Worm (Caenorhabditis elegans) whole organism, L4 larva: Measurements from ENCODE around the gene F38B6.3.

Source experiments
- D1046.2 ChIP-seq: fragments of 200-800 bp; sonication (Bioruptor generic); IDR thresholded peaks from 2 replicates; pipeline ENCODE4 v1.3.6; 2022; ENCODE audit warnings: missing genetic modification characterization, missing compliant biosample characterization
- F26F4.8 ChIP-seq: fragments of 200-800 bp; sonication (Bioruptor generic); conservative IDR thresholded peaks from 2 replicates; pipeline ENCODE4 v1.3.6; 2022; ENCODE audit warnings: missing genetic modification characterization, missing compliant biosample characterization
- T20F7.1 ChIP-seq: fragments of 200-800 bp; sonication (Bioruptor generic); optimal IDR thresholded peaks from 2 replicates; lab custom pipeline; 2018; ENCODE audit warnings: mild to moderate bottlenecking, missing genetic modification characterization, missing compliant biosample characterization
- Y105C5A.15 ChIP-seq: fragments of 200-800 bp; sonication (Bioruptor generic); IDR thresholded peaks from 2 replicates; pipeline ENCODE4 v1.3.6; 2022; ENCODE audit warnings: missing genetic modification characterization, missing compliant biosample characterization
- Y75B8A.6 ChIP-seq: fragments of 200-800 bp; sonication (Bioruptor generic); IDR thresholded peaks from 2 replicates; pipeline ENCODE4 v1.3.6; 2022; ENCODE audit warnings: missing genetic modification reagents, missing genetic modification characterization, missing compliant biosample characterization
- aha-1 ChIP-seq: fragments of 150-350 bp; peaks from one replicate; lab custom pipeline; 2014; ENCODE audit warnings: missing biosample characterization, missing genetic modification characterization
- ama-1 ChIP-seq: fragments of 150-350 bp; optimal IDR thresholded peaks from 2 replicates; lab custom pipeline; 2014; ENCODE audit warnings: inconsistent platforms, mixed read lengths
- arid-1 ChIP-seq: fragments of 200-800 bp; sonication (Bioruptor generic); conservative IDR thresholded peaks from 2 replicates; pipeline ENCODE4 v1.3.6; 2022; ENCODE audit warnings: missing genetic modification reagents, missing genetic modification characterization, missing compliant biosample characterization
- attf-4 ChIP-seq: sonication (generic microtip); optimal IDR thresholded peaks from 3 replicates; lab custom pipeline; 2017; ENCODE audit warnings: missing biosample characterization, missing genetic modification characterization
- ceh-20 ChIP-seq: fragments of 200-800 bp; sonication (Bioruptor generic); IDR thresholded peaks from 2 replicates; pipeline ENCODE4 v1.3.6; 2022; ENCODE audit warnings: missing genetic modification reagents, missing genetic modification characterization, missing compliant biosample characterization
- ceh-44 ChIP-seq: fragments of 200-800 bp; sonication (Bioruptor generic); IDR thresholded peaks from 2 replicates; pipeline ENCODE4 v1.3.6; 2022; ENCODE audit warnings: missing genetic modification reagents, missing genetic modification characterization, missing compliant biosample characterization
- ceh-82 ChIP-seq: sonication (generic microtip); optimal IDR thresholded peaks from 2 replicates; lab custom pipeline; 2017; ENCODE audit warnings: missing biosample characterization, missing genetic modification characterization
- ces-1 ChIP-seq: fragments of 150-350 bp; sonication (generic microtip); optimal IDR thresholded peaks from 4 replicates; lab custom pipeline; 2014; ENCODE audit warnings: missing biosample characterization, missing genetic modification reagents, missing genetic modification characterization
- daf-16 ChIP-seq, 3 experiments: sonication (generic microtip); optimal IDR thresholded peaks; 2 replicates each; lab custom pipeline; 2016 to 2017; ENCODE audit warnings: missing genetic modification characterization in 3 of 3, missing genetic modification reagents in 3 of 3, mild to moderate bottlenecking in 2 of 3, missing compliant biosample characterization in 2 of 3, missing biosample characterization in 1 of 3, moderate library complexity in 1 of 3
- dmd-8 ChIP-seq: fragments of 200-800 bp; sonication (Bioruptor generic); IDR thresholded peaks from 2 replicates; pipeline ENCODE4 v1.3.6; 2022; ENCODE audit warnings: missing genetic modification characterization, missing compliant biosample characterization
- duxl-1 ChIP-seq: sonication (generic microtip); optimal IDR thresholded peaks from 2 replicates; lab custom pipeline; 2016; ENCODE audit warnings: mild to moderate bottlenecking, missing genetic modification characterization, moderate library complexity, missing compliant biosample characterization; ENCODE audit not compliant: poor library complexity
- dve-1 ChIP-seq: sonication (generic microtip); optimal IDR thresholded peaks from 2 replicates; lab custom pipeline; 2017; ENCODE audit warnings: antibody characterized with exemption, mild to moderate bottlenecking, missing genetic modification characterization, missing compliant biosample characterization; ENCODE audit not compliant: insufficient read depth
- hif-1 ChIP-seq, 2 experiments: sonication (generic microtip); optimal IDR thresholded peaks; 2 replicates each; lab custom pipeline; 2016 to 2017; ENCODE audit warnings: missing compliant biosample characterization in 2 of 2, missing genetic modification characterization in 2 of 2, missing genetic modification reagents in 2 of 2, missing genotype in 2 of 2, mild to moderate bottlenecking in 1 of 2
- hlh-11 ChIP-seq: fragments of 200-800 bp; sonication (Bioruptor generic); optimal IDR thresholded peaks from 2 replicates; lab custom pipeline; 2018; ENCODE audit warnings: mild to moderate bottlenecking, missing genetic modification characterization, missing compliant biosample characterization
- lin-1 ChIP-seq: fragments of 200-800 bp; sonication (Bioruptor generic); IDR thresholded peaks from 2 replicates; pipeline ENCODE4 v1.3.6; 2022; ENCODE audit warnings: missing genetic modification reagents, missing genetic modification characterization, missing compliant biosample characterization
- lin-29 ChIP-seq: fragments of 200-800 bp; sonication (Bioruptor generic); IDR thresholded peaks from 2 replicates; pipeline ENCODE4 v1.3.6; 2022; ENCODE audit warnings: missing genetic modification reagents, missing genetic modification characterization, missing compliant biosample characterization
- lin-38 ChIP-seq: fragments of 200-800 bp; sonication (Bioruptor generic); IDR thresholded peaks from 2 replicates; pipeline ENCODE4 v1.3.6; 2022; ENCODE audit warnings: missing genetic modification reagents, missing genetic modification characterization, missing compliant biosample characterization
- lin-39 ChIP-seq: fragments of 150-350 bp; optimal IDR thresholded peaks from 2 replicates; lab custom pipeline; 2014; ENCODE audit warnings: missing biosample characterization, missing genetic modification reagents, missing genetic modification characterization
- lsy-2 ChIP-seq, 2 experiments: fragments of 150-350 bp in 1 of 2; sonication (generic microtip) in 1 of 2; optimal IDR thresholded peaks; 2 replicates each; lab custom pipeline; 2014 to 2017; ENCODE audit warnings: missing biosample characterization in 2 of 2, missing genetic modification characterization in 2 of 2
- madf-9 ChIP-seq: fragments of 200-800 bp; sonication (Bioruptor generic); conservative IDR thresholded peaks from 2 replicates; pipeline ENCODE4 v1.3.6; 2022; ENCODE audit warnings: missing genetic modification reagents, missing genetic modification characterization, missing compliant biosample characterization
- mdl-1 ChIP-seq, 2 experiments: fragments of 150-350 bp in 1 of 2; sonication (generic microtip) in 1 of 2; optimal IDR thresholded peaks; 2 replicates each; lab custom pipeline; 2014 to 2017; ENCODE audit warnings: missing biosample characterization in 2 of 2, missing genetic modification characterization in 2 of 2
- mep-1 ChIP-seq: fragments of 150-350 bp; sonication (generic microtip); optimal IDR thresholded peaks from 3 replicates; lab custom pipeline; 2014; ENCODE audit warnings: missing biosample characterization, missing genetic modification characterization
- mes-2 ChIP-seq: sonication (generic microtip); optimal IDR thresholded peaks from 2 replicates; lab custom pipeline; 2016; ENCODE audit warnings: missing genotype, mild to moderate bottlenecking, missing genetic modification characterization, missing compliant biosample characterization; ENCODE audit not compliant: poor library complexity, severe bottlenecking
- nhr-28 ChIP-seq: fragments of 150-350 bp; optimal IDR thresholded peaks from 2 replicates; lab custom pipeline; 2014; ENCODE audit warnings: missing biosample characterization, missing genetic modification characterization
- nhr-41 ChIP-seq: fragments of 200-800 bp; sonication (Bioruptor generic); IDR thresholded peaks from 2 replicates; pipeline ENCODE4 v1.3.6; 2022; ENCODE audit warnings: missing genetic modification reagents, missing genetic modification characterization, missing compliant biosample characterization
- nhr-77 ChIP-seq: fragments of 150-350 bp; optimal IDR thresholded peaks from 2 replicates; lab custom pipeline; 2014; ENCODE audit warnings: missing biosample characterization, missing genetic modification characterization
- php-3 ChIP-seq: fragments of 200-800 bp; sonication (Bioruptor generic); IDR thresholded peaks from 2 replicates; pipeline ENCODE4 v1.3.6; 2022; ENCODE audit warnings: missing genetic modification reagents, missing genetic modification characterization, missing compliant biosample characterization
- pqm-1 ChIP-seq: sonication (generic microtip); optimal IDR thresholded peaks from 2 replicates; lab custom pipeline; 2017; ENCODE audit warnings: missing biosample characterization, missing genetic modification characterization
- rbr-2 ChIP-seq: sonication (generic microtip); optimal IDR thresholded peaks from 2 replicates; lab custom pipeline; 2016; ENCODE audit warnings: missing genotype, missing genetic modification characterization, missing compliant biosample characterization
- sdz-12 ChIP-seq: fragments of 200-800 bp; sonication (Bioruptor generic); optimal IDR thresholded peaks from 2 replicates; lab custom pipeline; 2018; ENCODE audit warnings: mild to moderate bottlenecking, missing genetic modification characterization, missing compliant biosample characterization
- spr-1 ChIP-seq: sonication (generic microtip); optimal IDR thresholded peaks from 2 replicates; lab custom pipeline; 2016; ENCODE audit warnings: mild to moderate bottlenecking, missing genetic modification characterization, missing compliant biosample characterization
- unc-62 ChIP-seq, 3 experiments: fragments of 150-350 bp in 1 of 3; sonication (generic microtip); optimal IDR thresholded peaks in 2 of 3; peaks in 1 of 3; 1 replicate in 1 of 3; 2 replicates in 2 of 3; lab custom pipeline; 2014 to 2017; ENCODE audit warnings: missing biosample characterization in 3 of 3, missing genetic modification characterization in 3 of 3, missing genetic modification reagents in 3 of 3, missing genotype in 1 of 3
- zag-1 ChIP-seq: fragments of 150-350 bp; optimal IDR thresholded peaks from 2 replicates; lab custom pipeline; 2014; ENCODE audit warnings: missing biosample characterization, missing genetic modification characterization
- zip-11 ChIP-seq: fragments of 200-800 bp; sonication (Bioruptor generic); IDR thresholded peaks from 2 replicates; pipeline ENCODE4 v1.3.6; 2022; ENCODE audit warnings: missing genetic modification characterization, missing compliant biosample characterization
- ztf-11 ChIP-seq: fragments of 150-350 bp; optimal IDR thresholded peaks from 2 replicates; lab custom pipeline; 2014; ENCODE audit warnings: missing biosample characterization, missing genetic modification characterization

F38B6.3 gene

ce11 chrX:6713277-6713676 is 19.8 kb downstream of the F38B6.3 start, which contains the start of gene nas-11:
Gene nas-11, plus strand, starts transcription at chrX:6713577.
- TF ChIP-seq mdl-1 (tag; optimal IDR thresholded peaks at IDR 0.05; lab: Kevin White, UChicago): no peak
- TF ChIP-seq attf-4 (tag; lab: Kevin White, UChicago): no peak
- no peak for TF ChIP-seq nhr-28 (tag; lab: Kevin White, UChicago)
- peak; percentile 9 for TF ChIP-seq aha-1 (tag; lab: Kevin White, UChicago)
- TF ChIP-seq T20F7.1 (GFP tag; lab: Kevin White, UChicago): no peak
- TF ChIP-seq, all 104 proteins: peak for 1

ce11 chrX:6718595-6718994 is 25.2 kb downstream of the F38B6.3 start, which contains the start of gene smf-2:
Gene smf-2, minus strand, starts transcription at chrX:6718695.
- TF ChIP-seq rbr-2: no peak
- TF ChIP-seq spr-1 (tag; lab: Kevin White, UChicago): no peak
- TF ChIP-seq nhr-77 (tag; lab: Kevin White, UChicago): no peak
- no peak for TF ChIP-seq arid-1
- no peak for TF ChIP-seq lin-39 (tag; lab: Kevin White, UChicago)

- TF ChIP-seq dve-1 (tag; lab: Kevin White, UChicago): peak; percentile 27
- no peak for TF ChIP-seq spr-1 (tag; lab: Kevin White, UChicago)
- TF ChIP-seq unc-62 (GFP tag; optimal IDR thresholded peaks at IDR 0.05 in 1 of 2; lab: Kevin White, UChicago): peak in 1 of 2 experiments; percentile 34
- TF ChIP-seq unc-62 (tag; optimal IDR thresholded peaks at IDR 0.05; lab: Kevin White, UChicago): no peak
These were observed 29.5 kb downstream of the F38B6.3 start, which contains the start of gene smf-1 for ce11 chrX:6722966-6723365. Gene smf-1, minus strand, starts transcription at chrX:6723066.

- 0 out of 2 replicates have a peak, but pooled peaks have one; percentile 40 for TF ChIP-seq ceh-20
- TF ChIP-seq nhr-28 (tag; lab: Kevin White, UChicago): no peak
- TF ChIP-seq lin-38 (GFP tag; lab: Robert Waterston, UW): 0 out of 2 replicates have a peak, but pooled peaks have one; percentile 10
- peak; percentile 10 for TF ChIP-seq duxl-1 (tag; lab: Kevin White, UChicago)
- TF ChIP-seq aha-1 (tag; lab: Kevin White, UChicago): peak; percentile 32
- no peak for TF ChIP-seq lin-29 (GFP tag; lab: Robert Waterston, UW)
- no peak for TF ChIP-seq mes-2 (tag; lab: Kevin White, UChicago)
- no peak for TF ChIP-seq Y75B8A.6 (GFP tag; lab: Robert Waterston, UW)
- TF ChIP-seq ceh-44: no peak
- no peak for TF ChIP-seq sdz-12 (GFP tag; lab: Kevin White, UChicago)
- no peak for TF ChIP-seq madf-9 (GFP tag; lab: Robert Waterston, UW)
- TF ChIP-seq zip-11 (GFP tag; lab: Robert Waterston, UW): no peak
- no peak for TF ChIP-seq D1046.2
- TF ChIP-seq ama-1: peak; percentile 74
- TF ChIP-seq php-3: no peak
These were observed 31.9 kb downstream of the F38B6.3 start, which contains the start of gene slc-25A10 for ce11 chrX:6725260-6725718. Gene slc-25A10, minus strand, starts transcription at chrX:6725668.

- TF ChIP-seq dve-1 (tag; lab: Kevin White, UChicago) (peak; percentile 4), hlh-11 (peak; percentile 54), ztf-11 (tag; lab: Kevin White, UChicago) (no peak), duxl-1 (tag; lab: Kevin White, UChicago) (no peak), nhr-41 (GFP tag; lab: Robert Waterston, UW) (no peak), mep-1 (tag; lab: Kevin White, UChicago) (peak; percentile 22), hif-1 (tag; optimal IDR thresholded peaks at IDR 0.05; lab: Kevin White, UChicago) (peak in 1 of 2 experiments; percentile 95), php-3 (no peak), Y105C5A.15 (GFP tag; lab: Robert Waterston, UW) (no peak), lsy-2 (tag; optimal IDR thresholded peaks at IDR 0.05; lab: Kevin White, UChicago) (peak in 1 of 2 experiments; percentile 44), lin-1 (GFP tag; lab: Robert Waterston, UW) (no peak), daf-16 (GFP tag; optimal IDR thresholded peaks at IDR 0.05; lab: Kevin White, UChicago) (no peak), daf-16 (tag; optimal IDR thresholded peaks at IDR 0.05; lab: Kevin White, UChicago) (peak; percentile 81), dmd-8 (GFP tag; lab: Robert Waterston, UW) (no peak), ces-1 (GFP tag; lab: Kevin White, UChicago) (peak; percentile 63), mdl-1 (tag; optimal IDR thresholded peaks at IDR 0.05; lab: Kevin White, UChicago) (peak; percentile 51 to 89), F26F4.8 (GFP tag; lab: Robert Waterston, UW) (no peak), pqm-1 (peak; percentile 11), ceh-82 (tag; lab: Kevin White, UChicago) (no peak), aha-1 (tag; lab: Kevin White, UChicago) (peak; percentile 98), zag-1 (tag; lab: Kevin White, UChicago) (no peak)
These were observed 35.5 kb downstream of the F38B6.3 start for ce11 chrX:6728820-6729396.
